Worm (Caenorhabditis elegans) whole organism, late embryonic: ENCODE results near the gene fbxb-107.
A peak's percentile ranks its signal among the peaks of the same experiment; 100 is the strongest.

Source experiments
- C08G9.2 ChIP-seq: sonication (generic microtip); optimal IDR thresholded peaks from 2 replicates; lab custom pipeline; 2016; ENCODE audit warnings: mild to moderate bottlenecking, missing genetic modification characterization, moderate library complexity, missing compliant biosample characterization
- C38D4.7 ChIP-seq: fragments of 200-800 bp; sonication (Bioruptor generic); optimal IDR thresholded peaks from 2 replicates; lab custom pipeline; 2018; ENCODE audit warnings: mild to moderate bottlenecking, missing genetic modification characterization, moderate library complexity, missing compliant biosample characterization
- F13H6.1 ChIP-seq: sonication (generic microtip); optimal IDR thresholded peaks from 2 replicates; lab custom pipeline; 2016; ENCODE audit warnings: missing genetic modification characterization, missing compliant biosample characterization
- K02D7.2 ChIP-seq: sonication (generic microtip); optimal IDR thresholded peaks from 2 replicates; lab custom pipeline; 2017; ENCODE audit warnings: mild to moderate bottlenecking, missing genetic modification characterization, missing compliant biosample characterization
- T23F11.4 ChIP-seq: fragments of 200-800 bp; sonication (Bioruptor generic); optimal IDR thresholded peaks from 2 replicates; lab custom pipeline; 2018; ENCODE audit warnings: mild to moderate bottlenecking, missing genetic modification characterization, missing compliant biosample characterization
- ceh-14 ChIP-seq: sonication (generic microtip); optimal IDR thresholded peaks from 2 replicates; lab custom pipeline; 2016; ENCODE audit warnings: missing genotype, missing genetic modification characterization, missing compliant biosample characterization
- ceh-18 ChIP-seq: sonication (generic microtip); optimal IDR thresholded peaks from 2 replicates; lab custom pipeline; 2016; ENCODE audit warnings: missing genetic modification characterization, missing compliant biosample characterization
- ceh-19 ChIP-seq: fragments of 200-800 bp; sonication (Bioruptor generic); optimal IDR thresholded peaks from 2 replicates; lab custom pipeline; 2018; ENCODE audit warnings: mild to moderate bottlenecking, missing genetic modification characterization, missing compliant biosample characterization
- ceh-2 ChIP-seq: sonication (generic microtip); optimal IDR thresholded peaks from 2 replicates; lab custom pipeline; 2016; ENCODE audit warnings: missing genotype, missing genetic modification characterization, missing compliant biosample characterization
- ceh-22 ChIP-seq: sonication (generic microtip); optimal IDR thresholded peaks from 2 replicates; lab custom pipeline; 2017; ENCODE audit warnings: missing biosample characterization, missing genetic modification characterization
- ceh-30 ChIP-seq: fragments of 150-350 bp; optimal IDR thresholded peaks from 2 replicates; lab custom pipeline; 2014; ENCODE audit warnings: missing biosample characterization, missing genetic modification characterization
- ceh-31 ChIP-seq: sonication (generic microtip); optimal IDR thresholded peaks from 2 replicates; lab custom pipeline; 2016; ENCODE audit warnings: missing genetic modification characterization, missing compliant biosample characterization
- ceh-45 ChIP-seq: fragments of 200-800 bp; sonication (Bioruptor generic); IDR thresholded peaks from 2 replicates; pipeline ENCODE4 v1.3.6; 2022; ENCODE audit warnings: missing genetic modification reagents, missing genetic modification characterization, missing compliant biosample characterization
- ceh-48 ChIP-seq: sonication (generic microtip); optimal IDR thresholded peaks from 2 replicates; lab custom pipeline; 2016; ENCODE audit warnings: missing genetic modification characterization, inconsistent platforms, missing compliant biosample characterization
- ceh-6 ChIP-seq: fragments of 200-800 bp; sonication (Bioruptor generic); optimal IDR thresholded peaks from 2 replicates; lab custom pipeline; 2018; ENCODE audit warnings: mild to moderate bottlenecking, missing genetic modification characterization, missing compliant biosample characterization
- dve-1 ChIP-seq: sonication (generic microtip); optimal IDR thresholded peaks from 2 replicates; lab custom pipeline; 2017; ENCODE audit warnings: antibody characterized with exemption, mild to moderate bottlenecking, missing genetic modification characterization, missing compliant biosample characterization
- elt-2 ChIP-seq: sonication (generic microtip); optimal IDR thresholded peaks from 2 replicates; lab custom pipeline; 2016; ENCODE audit warnings: missing genetic modification reagents, missing genetic modification characterization, missing compliant biosample characterization
- elt-4 ChIP-seq: sonication (generic microtip); optimal IDR thresholded peaks from 2 replicates; lab custom pipeline; 2016; ENCODE audit warnings: missing genetic modification characterization, missing compliant biosample characterization
- ets-4 ChIP-seq: sonication (generic microtip); optimal IDR thresholded peaks from 2 replicates; lab custom pipeline; 2016; ENCODE audit warnings: missing genetic modification characterization, missing compliant biosample characterization
- eyg-1 ChIP-seq: sonication (generic microtip); optimal IDR thresholded peaks from 2 replicates; lab custom pipeline; 2016; ENCODE audit warnings: missing genotype, missing genetic modification characterization, missing compliant biosample characterization
- fkh-10 ChIP-seq: fragments of 150-350 bp; optimal IDR thresholded peaks from 2 replicates; lab custom pipeline; 2014; ENCODE audit warnings: missing biosample characterization, missing genetic modification reagents, missing genetic modification characterization
- fkh-6 ChIP-seq: sonication (generic microtip); optimal IDR thresholded peaks from 2 replicates; lab custom pipeline; 2016; ENCODE audit warnings: missing genetic modification characterization, missing compliant biosample characterization
- gmeb-2 ChIP-seq: sonication (generic microtip); optimal IDR thresholded peaks from 2 replicates; lab custom pipeline; 2016; ENCODE audit warnings: missing genetic modification characterization, inconsistent platforms, missing compliant biosample characterization
- hlh-13 ChIP-seq: fragments of 200-800 bp; sonication (Bioruptor generic); optimal IDR thresholded peaks from 2 replicates; lab custom pipeline; 2018; ENCODE audit warnings: mild to moderate bottlenecking, missing genetic modification characterization, missing compliant biosample characterization
- hlh-30 ChIP-seq: sonication (generic microtip); optimal IDR thresholded peaks from 2 replicates; lab custom pipeline; 2017; ENCODE audit warnings: antibody characterized with exemption, missing genetic modification characterization, missing compliant biosample characterization; ENCODE audit not compliant: insufficient read depth
- hlh-6 ChIP-seq: sonication (generic microtip); optimal IDR thresholded peaks from 2 replicates; lab custom pipeline; 2016; ENCODE audit warnings: missing genotype, missing genetic modification characterization, missing compliant biosample characterization
- mec-3 ChIP-seq: sonication (generic microtip); optimal IDR thresholded peaks from 2 replicates; lab custom pipeline; 2016; ENCODE audit warnings: borderline replicate concordance, missing genetic modification characterization, missing compliant biosample characterization
- nfya-1 ChIP-seq: sonication (generic microtip); optimal IDR thresholded peaks from 2 replicates; lab custom pipeline; 2017; ENCODE audit warnings: missing genetic modification characterization, mild to moderate bottlenecking, missing compliant biosample characterization, antibody characterized with exemption, moderate library complexity
- npax-4 ChIP-seq: sonication (generic microtip); optimal IDR thresholded peaks from 2 replicates; lab custom pipeline; 2016; ENCODE audit warnings: missing genetic modification characterization, missing compliant biosample characterization
- odd-2 ChIP-seq: sonication (generic microtip); optimal IDR thresholded peaks from 2 replicates; lab custom pipeline; 2017; ENCODE audit warnings: antibody characterized with exemption, mild to moderate bottlenecking, missing genetic modification characterization, missing compliant biosample characterization
- pag-3 ChIP-seq: sonication (generic microtip); optimal IDR thresholded peaks from 2 replicates; lab custom pipeline; 2016; ENCODE audit warnings: missing compliant biosample characterization, missing genetic modification characterization, borderline replicate concordance
- ref-2 ChIP-seq: sonication (generic microtip); optimal IDR thresholded peaks from 2 replicates; lab custom pipeline; 2016; ENCODE audit warnings: missing genetic modification characterization, missing compliant biosample characterization
- rnt-1 ChIP-seq: sonication (generic microtip); optimal IDR thresholded peaks from 2 replicates; lab custom pipeline; 2016; ENCODE audit warnings: missing genetic modification characterization, missing compliant biosample characterization
- sdc-2 ChIP-seq: sonication (generic microtip); optimal IDR thresholded peaks from 2 replicates; lab custom pipeline; 2016; ENCODE audit warnings: missing genotype, missing genetic modification characterization, missing compliant biosample characterization
- sox-2 ChIP-seq: fragments of 200-800 bp; sonication (Bioruptor generic); IDR thresholded peaks from 2 replicates; pipeline ENCODE4 v1.3.6; 2022; ENCODE audit warnings: missing genetic modification reagents, missing genetic modification characterization, missing compliant biosample characterization
- sox-4 ChIP-seq: sonication (generic microtip); optimal IDR thresholded peaks from 2 replicates; lab custom pipeline; 2017; ENCODE audit warnings: mild to moderate bottlenecking, missing genetic modification characterization, inconsistent platforms, missing compliant biosample characterization
- syd-9 ChIP-seq: sonication (generic microtip); optimal IDR thresholded peaks from 2 replicates; lab custom pipeline; 2016; ENCODE audit warnings: mild to moderate bottlenecking, missing genetic modification characterization, moderate library complexity, missing compliant biosample characterization
- tbx-2 ChIP-seq: sonication (generic microtip); optimal IDR thresholded peaks from 2 replicates; lab custom pipeline; 2016; ENCODE audit warnings: missing genetic modification characterization, missing compliant biosample characterization
- tbx-7 ChIP-seq: sonication (generic microtip); optimal IDR thresholded peaks from 2 replicates; lab custom pipeline; 2016; ENCODE audit warnings: missing genotype, missing genetic modification characterization, missing compliant biosample characterization
- ttx-3 ChIP-seq: sonication (generic microtip); optimal IDR thresholded peaks from 2 replicates; lab custom pipeline; 2016; ENCODE audit warnings: missing genetic modification reagents, missing genetic modification characterization, missing compliant biosample characterization
- unc-42 ChIP-seq: sonication (generic microtip); optimal IDR thresholded peaks from 2 replicates; lab custom pipeline; 2016; ENCODE audit warnings: missing genotype, missing genetic modification characterization, missing compliant biosample characterization
- unc-55 ChIP-seq: sonication (generic microtip); optimal IDR thresholded peaks from 2 replicates; lab custom pipeline; 2017; ENCODE audit warnings: missing biosample characterization, missing genetic modification reagents, missing genetic modification characterization
- unc-86 ChIP-seq: sonication (generic microtip); optimal IDR thresholded peaks from 2 replicates; lab custom pipeline; 2016; ENCODE audit warnings: missing genetic modification characterization, missing compliant biosample characterization
- ztf-16 ChIP-seq: sonication (generic microtip); optimal IDR thresholded peaks from 2 replicates; lab custom pipeline; 2017; ENCODE audit warnings: missing genetic modification characterization, missing compliant biosample characterization

The fbxb-107 gene

DNA sequence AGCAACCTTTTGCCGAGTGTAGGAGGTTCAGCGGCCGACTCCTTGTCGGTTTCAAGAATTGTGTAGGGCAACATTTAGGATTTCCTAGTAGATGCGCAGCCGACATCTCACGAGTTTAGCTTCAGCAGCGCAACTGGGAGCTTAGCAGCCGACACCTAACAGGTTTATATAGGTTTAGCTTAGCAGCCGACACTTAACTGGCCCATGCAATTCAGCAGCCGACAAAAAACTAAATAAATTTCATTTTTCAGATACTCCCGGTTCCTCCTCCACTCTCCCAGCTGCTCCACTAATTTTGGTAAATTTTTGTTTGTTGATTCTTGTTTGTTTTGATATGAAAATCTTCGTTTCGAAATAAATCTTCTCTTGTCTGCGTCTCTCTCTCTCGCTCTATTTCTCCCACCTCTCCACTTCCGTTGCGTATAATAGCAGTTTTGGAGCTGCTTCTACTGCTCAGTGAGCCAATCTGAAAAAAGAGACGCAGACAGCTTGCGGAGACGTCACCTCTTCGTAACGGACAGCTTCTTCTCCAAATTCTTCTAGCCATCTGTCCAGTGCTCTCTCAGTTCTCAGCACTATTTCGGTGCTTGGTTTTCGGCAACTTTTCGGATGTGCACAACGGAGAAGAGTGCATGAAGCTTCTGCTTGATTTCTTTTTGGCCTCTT is 10.5 kb upstream of the fbxb-107 start:
- TF ChIP-seq C38D4.7 (GFP tag; lab: Kevin White, UChicago) (no peak), pag-3 (tag; lab: Kevin White, UChicago) (peak; percentile 20), unc-42 (tag; lab: Kevin White, UChicago) (peak; percentile 71), tbx-2 (peak; percentile 53), elt-2 (tag; lab: Kevin White, UChicago) (no peak), unc-55 (GFP tag; lab: Kevin White, UChicago) (no peak), ceh-18 (tag; lab: Kevin White, UChicago) (peak; percentile 41), ceh-14 (tag; lab: Kevin White, UChicago) (peak; percentile 47), T23F11.4 (no peak), nfya-1 (peak; percentile 44), ceh-31 (tag; lab: Kevin White, UChicago) (peak; percentile 82), eyg-1 (tag; lab: Kevin White, UChicago) (no peak)

DNA sequence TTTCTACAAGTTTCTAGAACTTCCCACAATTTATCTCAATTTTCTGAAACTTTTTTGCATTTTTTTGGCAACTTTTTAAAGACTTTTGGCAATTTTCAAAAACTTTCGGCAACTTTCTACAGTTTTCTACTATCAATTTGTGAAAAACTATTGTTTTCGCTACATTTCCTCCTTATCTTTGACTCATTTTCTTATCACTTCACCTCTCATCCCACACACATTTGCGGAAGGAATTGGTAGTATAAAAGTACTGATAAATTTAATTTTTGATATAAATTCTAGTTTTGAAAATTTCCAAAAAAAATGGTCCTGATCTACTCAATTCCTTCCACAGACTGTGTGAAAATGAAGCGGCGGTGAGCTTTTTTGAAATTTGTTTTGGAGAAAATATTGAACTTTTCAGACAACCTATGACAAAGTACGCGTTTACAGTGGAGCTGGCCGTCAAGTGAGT is 8.9 kb upstream of the fbxb-107 start, which contains the start of gene F29A7.4:
F29A7.4 (plus strand) TSS at position 404 of the 454 bp plus-strand sequence.
- TF ChIP-seq K02D7.2 (tag; lab: Kevin White, UChicago): no peak
- TF ChIP-seq elt-2 (tag; lab: Kevin White, UChicago): peak; percentile 66

ce11 chrII:2751278-2751677 is 7.3 kb upstream of the fbxb-107 start:
- TF ChIP-seq mec-3 (no peak), ceh-14 (tag; lab: Kevin White, UChicago) (no peak), ttx-3 (no peak), ceh-2 (tag; lab: Kevin White, UChicago) (no peak), gmeb-2 (tag; lab: Kevin White, UChicago) (no peak), ztf-16 (tag; lab: Kevin White, UChicago) (no peak), ceh-31 (tag; lab: Kevin White, UChicago) (no peak), ceh-45 (GFP tag; lab: Robert Waterston, UW) (no peak), hlh-13 (GFP tag; lab: Kevin White, UChicago) (no peak), elt-2 (tag; lab: Kevin White, UChicago) (no peak), dve-1 (no peak), C08G9.2 (tag; lab: Kevin White, UChicago) (no peak), fkh-6 (tag; lab: Kevin White, UChicago) (no peak), F13H6.1 (tag; lab: Kevin White, UChicago) (no peak), tbx-7 (no peak), fkh-10 (no peak), T23F11.4 (no peak)

ce11 chrII:2752536-2752935 is 6.0 kb upstream of the fbxb-107 start, which contains the start of gene F29A7.6:
TSS of gene F29A7.6 (minus strand) at chrII:2752611.
- TF ChIP-seq gmeb-2 (tag; lab: Kevin White, UChicago) (no peak), nfya-1 (peak; percentile 24), elt-2 (tag; lab: Kevin White, UChicago) (no peak), rnt-1 (tag; lab: Kevin White, UChicago) (no peak), ref-2 (tag; lab: Kevin White, UChicago) (no peak), ceh-6 (GFP tag; lab: Kevin White, UChicago) (no peak), ceh-48 (tag; lab: Kevin White, UChicago) (no peak), unc-86 (tag; lab: Kevin White, UChicago) (no peak), hlh-30 (tag; lab: Kevin White, UChicago) (no peak), elt-4 (tag; lab: Kevin White, UChicago) (no peak), C38D4.7 (GFP tag; lab: Kevin White, UChicago) (no peak), sdc-2 (tag; lab: Kevin White, UChicago) (no peak), mec-3 (no peak), syd-9 (tag; lab: Kevin White, UChicago) (no peak), hlh-6 (tag; lab: Kevin White, UChicago) (no peak), ceh-30 (tag; lab: Kevin White, UChicago) (peak; percentile 16), npax-4 (tag; lab: Kevin White, UChicago) (no peak), tbx-2 (peak; percentile 77), ets-4 (tag; lab: Kevin White, UChicago) (peak; percentile 68), ceh-45 (GFP tag; lab: Robert Waterston, UW) (no peak), odd-2 (tag; lab: Kevin White, UChicago) (no peak), C08G9.2 (tag; lab: Kevin White, UChicago) (peak; percentile 81), ceh-18 (tag; lab: Kevin White, UChicago) (no peak), tbx-7 (peak; percentile 68), F13H6.1 (tag; lab: Kevin White, UChicago) (peak; percentile 2), sox-4 (tag; lab: Kevin White, UChicago) (no peak), ceh-19 (GFP tag; lab: Kevin White, UChicago) (no peak), ceh-22 (tag; lab: Kevin White, UChicago) (no peak), sox-2 (no peak)
